Worm (Caenorhabditis elegans): Measurements from ENCODE around the gene ZK402.1.

- no peak for TF ChIP-seq nhr-76 (tag; optimal IDR thresholded peaks at IDR 0.05)
- no peak for TF ChIP-seq elt-3 (tag; optimal IDR thresholded peaks at IDR 0.05)
- no peak for TF ChIP-seq nhr-237 (tag; optimal IDR thresholded peaks at IDR 0.05)
- TF ChIP-seq blmp-1 (tag; optimal IDR thresholded peaks at IDR 0.05) = no peak
- no peak for TF ChIP-seq snpc-4 (tag; optimal IDR thresholded peaks at IDR 0.05)
- TF ChIP-seq nhr-2 (tag; optimal IDR thresholded peaks at IDR 0.05) = no peak
These were observed 2.8 kb upstream of the ZK402.1 start, which contains the start of gene ZK402.5 for ce11 chrX:1401259-1401658.

All from whole organism, mixed stage, embryonic.